Worm (Caenorhabditis elegans) whole organism, early embryonic: Measurements from ENCODE around the gene srg-32.

Experiments
- B0310.2 ChIP-seq: sonication (generic microtip); optimal IDR thresholded peaks from 2 replicates; lab custom pipeline; 2016; ENCODE audit warnings: mild to moderate bottlenecking, missing genetic modification characterization, missing compliant biosample characterization
- F13C5.2 ChIP-seq: sonication (generic microtip); optimal IDR thresholded peaks from 2 replicates; lab custom pipeline; 2017; ENCODE audit warnings: mild to moderate bottlenecking, missing genetic modification characterization, inconsistent platforms, missing compliant biosample characterization
- ama-1 ChIP-seq: fragments of 150-350 bp; optimal IDR thresholded peaks from 2 replicates; lab custom pipeline; 2014
- ceh-13 ChIP-seq: fragments of 200-800 bp; sonication (Bioruptor generic); optimal IDR thresholded peaks from 2 replicates; lab custom pipeline; 2018; ENCODE audit warnings: mild to moderate bottlenecking, missing genetic modification characterization, missing compliant biosample characterization
- flt-1 ChIP-seq: fragments of 200-800 bp; sonication (Bioruptor generic); IDR thresholded peaks from 2 replicates; pipeline ENCODE4 v1.3.6; 2022; ENCODE audit warnings: missing genetic modification characterization, missing compliant biosample characterization
- hmbx-1 ChIP-seq: sonication (generic microtip); optimal IDR thresholded peaks from 2 replicates; lab custom pipeline; 2016; ENCODE audit warnings: mild to moderate bottlenecking, missing genetic modification characterization, missing compliant biosample characterization
- hnd-1 ChIP-seq: sonication (generic microtip); optimal IDR thresholded peaks from 2 replicates; lab custom pipeline; 2016; ENCODE audit warnings: missing genetic modification characterization, missing compliant biosample characterization
- sea-1 ChIP-seq: fragments of 200-800 bp; sonication (Bioruptor generic); conservative IDR thresholded peaks from 2 replicates; pipeline ENCODE4 v1.3.6; 2022; ENCODE audit warnings: missing genetic modification characterization, missing compliant biosample characterization
- tbx-37 ChIP-seq: fragments of 200-800 bp; sonication (Bioruptor generic); conservative IDR thresholded peaks from 2 replicates; pipeline ENCODE4 v1.3.6; 2022; ENCODE audit warnings: missing genetic modification reagents, missing genetic modification characterization, missing compliant biosample characterization
- tra-4 ChIP-seq: sonication (generic microtip); optimal IDR thresholded peaks from 2 replicates; lab custom pipeline; 2017; ENCODE audit warnings: missing genetic modification characterization, missing compliant biosample characterization

ce11 chrV:10635722-10636121, 47.1 kb upstream of the srg-32 start, which contains the start of gene kvs-2:
- TF ChIP-seq B0310.2 (tag; lab: Kevin White, UChicago) (no peak), ama-1 (lab: Kevin White, UChicago) (no peak), F13C5.2 (tag; lab: Kevin White, UChicago) (no peak), tbx-37 (GFP tag; lab: Robert Waterston, UW) (no peak), hmbx-1 (tag; lab: Kevin White, UChicago) (no peak), hnd-1 (tag; lab: Kevin White, UChicago) (no peak), tra-4 (no peak), flt-1 (GFP tag; lab: Robert Waterston, UW) (no peak), sea-1 (GFP tag; lab: Robert Waterston, UW) (no peak), ceh-13 (no peak)
